Fruit fly (Drosophila melanogaster) whole organism, prepupa: ENCODE results near the gene Ir76a.
A peak's percentile ranks its signal among the peaks of the same experiment; 100 is the strongest.

ENCODE experiments used
- CG10631 ChIP-seq: fragments of 200-800 bp; sonication (Bioruptor generic); optimal IDR thresholded peaks from 2 replicates; lab custom pipeline; 2016; ENCODE audit warnings: missing biosample characterization, missing genetic modification characterization
- CG34406 ChIP-seq: fragments of 200-800 bp; sonication (Bioruptor generic); optimal IDR thresholded peaks from 3 replicates; lab custom pipeline; 2016; ENCODE audit warnings: missing biosample characterization, missing genetic modification characterization
- CG4318 ChIP-seq: fragments of 200-800 bp; sonication (Bioruptor generic); optimal IDR thresholded peaks from 3 replicates; lab custom pipeline; 2017; ENCODE audit warnings: missing biosample characterization, mild to moderate bottlenecking, missing genetic modification characterization
- CG6808 ChIP-seq: fragments of 200-800 bp; sonication (Bioruptor generic); optimal IDR thresholded peaks from 3 replicates; lab custom pipeline; 2017; ENCODE audit warnings: missing biosample characterization, missing genetic modification characterization, mild to moderate bottlenecking, moderate library complexity, missing genetic modification reagents
- Met ChIP-seq: fragments of 200-800 bp; sonication (Bioruptor generic); optimal IDR thresholded peaks from 3 replicates; lab custom pipeline; 2016; ENCODE audit warnings: missing biosample characterization, missing genetic modification characterization
- achi ChIP-seq: fragments of 200-800 bp; sonication (Bioruptor generic); optimal IDR thresholded peaks from 3 replicates; lab custom pipeline; 2016; ENCODE audit warnings: missing biosample characterization, missing genetic modification characterization
- acj6 ChIP-seq: fragments of 200-800 bp; sonication (Bioruptor generic); optimal IDR thresholded peaks from 3 replicates; lab custom pipeline; 2016; ENCODE audit warnings: missing biosample characterization, missing genetic modification characterization

DNA sequence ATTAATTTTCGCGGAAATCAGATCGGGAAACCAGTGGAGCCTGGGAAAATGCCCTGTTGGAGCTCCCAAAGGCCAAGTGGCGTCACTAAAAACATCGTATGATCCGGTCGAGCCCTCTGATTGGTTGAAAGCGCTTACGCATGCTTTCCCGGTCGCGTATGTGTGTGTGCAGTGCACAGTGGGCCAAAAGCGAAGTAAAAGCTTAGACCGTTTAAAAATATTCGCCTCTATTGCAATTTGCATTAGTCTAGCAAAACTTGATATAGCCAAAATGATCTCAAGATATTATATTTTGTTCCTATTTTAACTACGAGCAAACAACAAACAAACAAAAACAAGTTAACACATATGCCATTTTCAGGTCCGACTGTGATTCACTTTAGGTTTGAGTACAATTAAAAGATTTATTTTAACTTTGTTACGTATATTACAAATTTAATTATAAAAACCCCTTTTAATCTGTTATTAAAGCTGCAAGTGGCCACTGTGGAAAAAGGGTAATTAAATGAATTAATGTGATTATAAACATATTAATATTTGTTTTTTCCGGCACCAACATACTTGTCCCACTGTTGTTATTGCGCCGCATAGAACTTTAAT, 4.8 kb upstream of the Ir76a start:
- peak; percentile 93 for TF ChIP-seq CG6808
- peak; percentile 90 for TF ChIP-seq acj6 (GFP tag; lab: Kevin White, UChicago)
- peak; percentile 90 for TF ChIP-seq achi
- peak; percentile 83 for TF ChIP-seq CG10631
- peak; percentile 91 for TF ChIP-seq Met (GFP tag; lab: Kevin White, UChicago)
- peak; percentile 89 for TF ChIP-seq CG34406 (GFP tag; lab: Kevin White, UChicago)
- TF ChIP-seq CG4318 = peak; percentile 90
